Worm (Caenorhabditis elegans) whole organism, early embryonic: ENCODE data around the gene Y105C5B.9.

Experiments used
- B0310.2 ChIP-seq: sonication (generic microtip); optimal IDR thresholded peaks from 2 replicates; lab custom pipeline; 2016; ENCODE audit warnings: mild to moderate bottlenecking, missing genetic modification characterization, missing compliant biosample characterization
- F13C5.2 ChIP-seq: sonication (generic microtip); optimal IDR thresholded peaks from 2 replicates; lab custom pipeline; 2017; ENCODE audit warnings: mild to moderate bottlenecking, missing genetic modification characterization, inconsistent platforms, missing compliant biosample characterization
- aly-1 ChIP-seq: sonication (generic microtip); optimal IDR thresholded peaks from 2 replicates; lab custom pipeline; 2016; ENCODE audit warnings: missing genetic modification characterization, missing compliant biosample characterization
- ama-1 ChIP-seq: fragments of 150-350 bp; optimal IDR thresholded peaks from 2 replicates; lab custom pipeline; 2014
- ceh-13 ChIP-seq: fragments of 200-800 bp; sonication (Bioruptor generic); optimal IDR thresholded peaks from 2 replicates; lab custom pipeline; 2018; ENCODE audit warnings: mild to moderate bottlenecking, missing genetic modification characterization, missing compliant biosample characterization
- ceh-36 ChIP-seq: sonication (generic microtip); optimal IDR thresholded peaks from 2 replicates; lab custom pipeline; 2016; ENCODE audit warnings: missing genetic modification characterization, inconsistent platforms, missing compliant biosample characterization
- ets-7 ChIP-seq: sonication (generic microtip); optimal IDR thresholded peaks from 2 replicates; lab custom pipeline; 2016; ENCODE audit warnings: missing genotype, missing genetic modification characterization, missing compliant biosample characterization
- flt-1 ChIP-seq: fragments of 200-800 bp; sonication (Bioruptor generic); IDR thresholded peaks from 2 replicates; pipeline ENCODE4 v1.3.6; 2022; ENCODE audit warnings: missing genetic modification characterization, missing compliant biosample characterization
- hmbx-1 ChIP-seq: sonication (generic microtip); optimal IDR thresholded peaks from 2 replicates; lab custom pipeline; 2016; ENCODE audit warnings: mild to moderate bottlenecking, missing genetic modification characterization, missing compliant biosample characterization
- hmg-4 ChIP-seq: fragments of 200-800 bp; sonication (Bioruptor generic); optimal IDR thresholded peaks from 2 replicates; lab custom pipeline; 2018; ENCODE audit warnings: mild to moderate bottlenecking, missing genetic modification characterization, missing compliant biosample characterization
- hnd-1 ChIP-seq: sonication (generic microtip); optimal IDR thresholded peaks from 2 replicates; lab custom pipeline; 2016; ENCODE audit warnings: missing genetic modification characterization, missing compliant biosample characterization
- pes-1 ChIP-seq: fragments of 200-800 bp; sonication (Bioruptor generic); IDR thresholded peaks from 2 replicates; pipeline ENCODE4 v1.3.6; 2022; ENCODE audit warnings: missing genetic modification reagents, missing genetic modification characterization, missing compliant biosample characterization
- scrt-1 ChIP-seq: fragments of 200-800 bp; sonication (Bioruptor generic); IDR thresholded peaks from 2 replicates; pipeline ENCODE4 v1.3.6; 2022; ENCODE audit warnings: missing genetic modification characterization, missing compliant biosample characterization
- sea-1 ChIP-seq: fragments of 200-800 bp; sonication (Bioruptor generic); conservative IDR thresholded peaks from 2 replicates; pipeline ENCODE4 v1.3.6; 2022; ENCODE audit warnings: missing genetic modification characterization, missing compliant biosample characterization
- tbx-11 ChIP-seq: fragments of 200-800 bp; sonication (Bioruptor generic); IDR thresholded peaks from 2 replicates; pipeline ENCODE4 v1.3.6; 2022; ENCODE audit warnings: missing genetic modification characterization, missing compliant biosample characterization
- tbx-37 ChIP-seq: fragments of 200-800 bp; sonication (Bioruptor generic); conservative IDR thresholded peaks from 2 replicates; pipeline ENCODE4 v1.3.6; 2022; ENCODE audit warnings: missing genetic modification reagents, missing genetic modification characterization, missing compliant biosample characterization
- tra-4 ChIP-seq: sonication (generic microtip); optimal IDR thresholded peaks from 2 replicates; lab custom pipeline; 2017; ENCODE audit warnings: missing genetic modification characterization, missing compliant biosample characterization

Gene Y105C5B.9

ce11 chrIV:15908251-15908650, 22.1 kb upstream of the Y105C5B.9 start:
- no peak for TF ChIP-seq flt-1
- no peak for TF ChIP-seq B0310.2 (tag; lab: Kevin White, UChicago)
- no peak for TF ChIP-seq scrt-1
- TF ChIP-seq hmbx-1 (tag; lab: Kevin White, UChicago): no peak
- no peak for TF ChIP-seq F13C5.2 (tag; lab: Kevin White, UChicago)
- no peak for TF ChIP-seq hmg-4 (GFP tag; lab: Kevin White, UChicago)
- no peak for TF ChIP-seq tbx-11 (GFP tag; lab: Robert Waterston, UW)
- TF ChIP-seq ceh-13 (GFP tag; lab: Kevin White, UChicago): no peak
- TF ChIP-seq pes-1: no peak
- no peak for TF ChIP-seq ama-1 (lab: Kevin White, UChicago)
- no peak for TF ChIP-seq sea-1 (GFP tag; lab: Robert Waterston, UW)
- TF ChIP-seq ets-7 (tag; lab: Kevin White, UChicago): no peak
- TF ChIP-seq hnd-1 (tag; lab: Kevin White, UChicago): no peak

DNA sequence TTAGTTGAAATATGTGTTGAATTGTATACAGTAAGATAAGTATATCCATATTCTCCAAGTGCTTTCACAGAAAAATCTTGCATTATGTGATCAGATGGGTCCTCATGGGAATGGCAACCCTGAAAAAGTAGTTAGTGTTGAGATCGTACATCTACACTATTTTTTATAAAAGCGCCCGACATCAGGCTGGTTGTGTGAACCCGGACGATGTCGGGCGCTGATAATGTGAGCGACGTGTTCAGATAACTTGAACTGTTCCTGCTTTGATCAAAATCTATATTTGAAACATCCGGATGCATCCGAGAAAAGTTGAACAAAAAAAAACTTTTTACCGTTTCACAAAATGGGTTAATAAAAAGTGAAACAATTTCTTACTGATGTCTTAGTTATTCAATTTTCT, 15.3 kb upstream of the Y105C5B.9 start:
- no peak for TF ChIP-seq B0310.2 (tag; lab: Kevin White, UChicago)
- TF ChIP-seq flt-1: no peak
- TF ChIP-seq ama-1 (lab: Kevin White, UChicago): no peak
- no peak for TF ChIP-seq pes-1
- no peak for TF ChIP-seq tbx-11 (GFP tag; lab: Robert Waterston, UW)
- TF ChIP-seq F13C5.2 (tag; lab: Kevin White, UChicago): no peak
- no peak for TF ChIP-seq scrt-1
- no peak for TF ChIP-seq sea-1 (GFP tag; lab: Robert Waterston, UW)
- no peak for TF ChIP-seq tbx-37
- TF ChIP-seq ets-7 (tag; lab: Kevin White, UChicago): no peak
- TF ChIP-seq tra-4 (tag; lab: Kevin White, UChicago): no peak
- no peak for TF ChIP-seq hmbx-1 (tag; lab: Kevin White, UChicago)
- TF ChIP-seq hmg-4 (GFP tag; lab: Kevin White, UChicago): no peak
- TF ChIP-seq ceh-36: no peak
- TF ChIP-seq aly-1 (tag; lab: Kevin White, UChicago): no peak
- TF ChIP-seq hnd-1 (tag; lab: Kevin White, UChicago): no peak

DNA sequence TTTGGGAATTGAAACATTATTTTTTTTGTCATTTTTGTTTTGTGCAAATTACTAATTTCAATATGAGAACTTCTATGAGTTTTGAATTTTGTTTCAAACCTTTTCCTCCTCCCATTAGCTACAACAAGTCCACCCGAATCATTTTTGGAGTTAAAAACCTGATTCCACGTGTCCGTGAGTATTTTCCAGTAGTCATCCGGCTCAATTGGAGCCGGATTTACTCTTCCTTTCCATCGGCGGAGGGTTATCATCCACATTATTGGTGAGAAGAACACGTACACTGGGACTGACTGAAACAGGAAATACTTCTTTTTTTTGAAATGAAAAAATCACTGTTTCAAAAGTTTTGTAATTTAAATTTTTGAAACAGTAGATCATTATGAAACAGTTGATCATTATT, 7.4 kb upstream of the Y105C5B.9 start:
- no peak for TF ChIP-seq ceh-13 (GFP tag; lab: Kevin White, UChicago)
- no peak for TF ChIP-seq hmg-4 (GFP tag; lab: Kevin White, UChicago)
- TF ChIP-seq B0310.2 (tag; lab: Kevin White, UChicago): no peak
- no peak for TF ChIP-seq tbx-37
- TF ChIP-seq pes-1: no peak
- no peak for TF ChIP-seq ets-7 (tag; lab: Kevin White, UChicago)
- no peak for TF ChIP-seq hnd-1 (tag; lab: Kevin White, UChicago)
- TF ChIP-seq ama-1 (lab: Kevin White, UChicago): no peak
- no peak for TF ChIP-seq tra-4 (tag; lab: Kevin White, UChicago)
- no peak for TF ChIP-seq tbx-11 (GFP tag; lab: Robert Waterston, UW)
- no peak for TF ChIP-seq F13C5.2 (tag; lab: Kevin White, UChicago)
- TF ChIP-seq hmbx-1 (tag; lab: Kevin White, UChicago): no peak
- no peak for TF ChIP-seq aly-1 (tag; lab: Kevin White, UChicago)

DNA sequence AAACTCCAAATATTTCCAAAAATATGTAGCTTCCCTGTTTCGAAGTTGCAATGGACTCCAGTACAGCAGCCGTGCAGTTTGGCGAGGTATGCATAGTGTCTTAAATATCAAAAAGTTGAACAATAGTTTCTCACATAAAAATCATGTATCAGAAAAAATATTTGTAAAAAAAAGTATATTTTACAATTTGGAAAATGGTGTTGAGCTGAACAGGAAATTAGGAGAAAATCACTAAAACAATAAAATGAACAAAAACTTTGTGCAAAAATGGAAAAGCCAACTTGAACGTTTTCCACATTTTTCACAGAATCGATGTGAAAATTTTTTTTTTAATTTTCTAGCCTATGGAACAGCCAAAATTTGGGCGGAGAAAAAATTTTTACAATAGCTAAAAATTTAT, 3.6 kb upstream of the Y105C5B.9 start, which contains the start of gene Y105C5B.8:
TSS of gene Y105C5B.8 (minus strand) at position 101 of the 400 bp plus-strand sequence.
- TF ChIP-seq B0310.2 (tag; lab: Kevin White, UChicago) (no peak), hnd-1 (tag; lab: Kevin White, UChicago) (no peak)

DNA sequence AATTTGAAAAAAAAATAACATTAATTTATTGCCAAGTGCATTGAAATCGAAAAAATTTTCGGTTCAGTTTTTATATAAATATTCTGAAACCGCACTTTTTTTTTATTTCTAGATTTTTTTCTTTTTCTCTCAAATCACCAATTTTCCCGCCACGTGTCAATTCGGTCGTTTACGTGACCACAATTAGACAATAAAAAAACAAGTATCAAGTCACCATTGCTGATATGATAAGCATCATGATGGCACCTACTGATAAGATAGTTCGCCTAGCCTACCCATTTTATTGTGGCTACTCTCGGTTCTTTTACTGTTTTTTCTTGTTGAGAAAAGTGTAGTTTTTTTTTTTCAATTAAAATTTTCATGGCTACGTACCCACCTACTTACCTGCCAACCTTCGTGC, 550 bp upstream of the Y105C5B.9 start:
- no peak for TF ChIP-seq ets-7 (tag; lab: Kevin White, UChicago)
- no peak for TF ChIP-seq pes-1
- no peak for TF ChIP-seq B0310.2 (tag; lab: Kevin White, UChicago)
- no peak for TF ChIP-seq tbx-11 (GFP tag; lab: Robert Waterston, UW)
- no peak for TF ChIP-seq flt-1
- no peak for TF ChIP-seq ceh-13 (GFP tag; lab: Kevin White, UChicago)
- no peak for TF ChIP-seq hmbx-1 (tag; lab: Kevin White, UChicago)
- no peak for TF ChIP-seq tra-4 (tag; lab: Kevin White, UChicago)
- TF ChIP-seq tbx-37: no peak
- no peak for TF ChIP-seq ama-1 (lab: Kevin White, UChicago)
- no peak for TF ChIP-seq ceh-36
- TF ChIP-seq aly-1 (tag; lab: Kevin White, UChicago): no peak
- TF ChIP-seq hmg-4 (GFP tag; lab: Kevin White, UChicago): no peak
- no peak for TF ChIP-seq scrt-1
- no peak for TF ChIP-seq F13C5.2 (tag; lab: Kevin White, UChicago)
- TF ChIP-seq sea-1 (GFP tag; lab: Robert Waterston, UW): no peak
- no peak for TF ChIP-seq hnd-1 (tag; lab: Kevin White, UChicago)

ce11 chrIV:15930694-15931093, 313 bp downstream of the Y105C5B.9 start:
- no peak for TF ChIP-seq ceh-36
- TF ChIP-seq pes-1: no peak
- TF ChIP-seq aly-1 (tag; lab: Kevin White, UChicago): no peak
- no peak for TF ChIP-seq hmbx-1 (tag; lab: Kevin White, UChicago)
- TF ChIP-seq tra-4 (tag; lab: Kevin White, UChicago): no peak
- TF ChIP-seq tbx-11 (GFP tag; lab: Robert Waterston, UW): no peak
- TF ChIP-seq F13C5.2 (tag; lab: Kevin White, UChicago): no peak
- no peak for TF ChIP-seq sea-1 (GFP tag; lab: Robert Waterston, UW)
- TF ChIP-seq tbx-37: no peak
- no peak for TF ChIP-seq hnd-1 (tag; lab: Kevin White, UChicago)
- no peak for TF ChIP-seq ama-1 (lab: Kevin White, UChicago)
- no peak for TF ChIP-seq scrt-1
- no peak for TF ChIP-seq hmg-4 (GFP tag; lab: Kevin White, UChicago)
- TF ChIP-seq B0310.2 (tag; lab: Kevin White, UChicago): no peak
- TF ChIP-seq ceh-13 (GFP tag; lab: Kevin White, UChicago): no peak
- no peak for TF ChIP-seq ets-7 (tag; lab: Kevin White, UChicago)

- TF ChIP-seq B0310.2 (tag; lab: Kevin White, UChicago): no peak
- peak; percentile 59; the same call in 1 of the 2 replicates for TF ChIP-seq tbx-11 (GFP tag; lab: Robert Waterston, UW)
- TF ChIP-seq ceh-13 (GFP tag; lab: Kevin White, UChicago): no peak
- TF ChIP-seq sea-1 (GFP tag; lab: Robert Waterston, UW): peak; percentile 76; the same call in 1 of the 2 replicates
- TF ChIP-seq aly-1 (tag; lab: Kevin White, UChicago): no peak
- TF ChIP-seq tbx-37: peak; percentile 33; the same call in 1 of the 2 replicates
- TF ChIP-seq flt-1: peak; percentile 37; the same call in 1 of the 2 replicates
- peak; percentile 71 for TF ChIP-seq pes-1
- TF ChIP-seq tra-4 (tag; lab: Kevin White, UChicago): no peak
- TF ChIP-seq F13C5.2 (tag; lab: Kevin White, UChicago): no peak
- TF ChIP-seq ama-1 (lab: Kevin White, UChicago): no peak
- no peak for TF ChIP-seq ceh-36
- TF ChIP-seq hnd-1 (tag; lab: Kevin White, UChicago): no peak
- no peak for TF ChIP-seq scrt-1
- TF ChIP-seq hmbx-1 (tag; lab: Kevin White, UChicago): no peak
- TF ChIP-seq hmg-4 (GFP tag; lab: Kevin White, UChicago): no peak
- no peak for TF ChIP-seq ets-7 (tag; lab: Kevin White, UChicago)
These were observed 795 bp downstream of the Y105C5B.9 start for ce11 chrIV:15931176-15931575.
